Worm (Caenorhabditis elegans) whole organism, L4/young adult: ENCODE data around the gene sgnh-1.

Experiments used
- W03F9.2 ChIP-seq: fragments of 150-350 bp; optimal IDR thresholded peaks from 2 replicates; lab custom pipeline; 2014; ENCODE audit warnings: missing biosample characterization, missing genetic modification characterization
- dao-5 ChIP-seq: sonication (generic microtip); optimal IDR thresholded peaks from 2 replicates; lab custom pipeline; 2016; ENCODE audit warnings: missing genotype, missing genetic modification characterization, moderate library complexity, missing compliant biosample characterization
- him-1 ChIP-seq: sonication (generic microtip); optimal IDR thresholded peaks from 2 replicates; lab custom pipeline; 2016; ENCODE audit warnings: missing genotype, missing genetic modification reagents, missing genetic modification characterization, missing compliant biosample characterization

ce11 chrIV:4842030-4842429 lies 47.7 kb upstream of the sgnh-1 start:
- TF ChIP-seq W03F9.2 (tag; lab: Kevin White, UChicago) = no peak
- TF ChIP-seq dao-5 (tag; lab: Kevin White, UChicago) = no peak
- TF ChIP-seq him-1 (tag; lab: Kevin White, UChicago) = no peak
